Worm (Caenorhabditis elegans) whole organism, L2 larva: Measurements from ENCODE around the gene F46B3.23.

ENCODE experiments used
- R02D3.7 ChIP-seq: fragments of 150-350 bp; optimal IDR thresholded peaks from 2 replicates; lab custom pipeline; 2014; ENCODE audit warnings: missing biosample characterization, missing genetic modification characterization
- ZK546.5 ChIP-seq: sonication (generic microtip); optimal IDR thresholded peaks from 2 replicates; lab custom pipeline; 2017; ENCODE audit warnings: missing biosample characterization, missing genetic modification characterization
- ama-1 ChIP-seq: fragments of 150-350 bp; optimal IDR thresholded peaks from 2 replicates; lab custom pipeline; 2018; ENCODE audit warnings: inconsistent platforms
- blmp-1 ChIP-seq: sonication (generic microtip); optimal IDR thresholded peaks from 2 replicates; lab custom pipeline; 2017; ENCODE audit warnings: missing genetic modification characterization, mild to moderate bottlenecking, missing compliant biosample characterization, antibody characterized with exemption, moderate library complexity; ENCODE audit not compliant: insufficient read depth
- ceh-82 ChIP-seq: fragments of 150-350 bp; optimal IDR thresholded peaks from 2 replicates; lab custom pipeline; 2014; ENCODE audit warnings: missing biosample characterization, missing genetic modification characterization
- fos-1 ChIP-seq: fragments of 150-350 bp; optimal IDR thresholded peaks from 2 replicates; lab custom pipeline; 2014; ENCODE audit warnings: missing biosample characterization, missing genetic modification characterization
- lsy-2 ChIP-seq, 2 experiments: fragments of 150-350 bp in 1 of 2; sonication (generic microtip) in 1 of 2; optimal IDR thresholded peaks; 2 replicates each; lab custom pipeline; 2014 to 2017; ENCODE audit warnings: missing biosample characterization in 2 of 2, missing genetic modification characterization in 2 of 2
- nhr-11 ChIP-seq: fragments of 150-350 bp; optimal IDR thresholded peaks from 2 replicates; lab custom pipeline; 2014; ENCODE audit warnings: missing biosample characterization, missing genetic modification characterization
- nhr-129 ChIP-seq: fragments of 150-350 bp; optimal IDR thresholded peaks from 2 replicates; lab custom pipeline; 2014; ENCODE audit warnings: missing biosample characterization, missing genetic modification characterization
- nhr-237 ChIP-seq: fragments of 150-350 bp; optimal IDR thresholded peaks from 2 replicates; lab custom pipeline; 2014; ENCODE audit warnings: missing biosample characterization, missing genetic modification characterization
- zag-1 ChIP-seq: fragments of 150-350 bp; optimal IDR thresholded peaks from 2 replicates; lab custom pipeline; 2014; ENCODE audit warnings: missing biosample characterization, missing genetic modification characterization

DNA sequence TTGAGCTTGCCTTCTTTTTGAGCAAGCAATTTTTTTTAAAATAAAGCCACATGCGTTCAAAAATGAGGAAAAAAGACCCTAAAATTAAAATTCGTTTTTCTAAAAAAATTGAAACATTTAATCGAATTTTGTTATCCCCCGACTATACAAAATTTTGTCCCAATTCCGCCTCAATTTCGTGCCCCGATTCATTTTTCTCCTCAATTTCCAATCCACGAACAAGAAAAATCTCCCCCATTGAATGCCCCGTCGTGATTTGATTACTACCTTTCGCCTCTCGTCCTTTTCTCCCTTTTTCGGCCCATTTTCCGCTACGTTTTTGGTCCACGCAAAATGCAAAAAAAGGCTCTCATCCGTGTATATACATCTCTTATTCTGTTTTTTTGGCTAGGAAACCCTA lies 45.4 kb upstream of the F46B3.23 start:
- TF ChIP-seq ama-1 (lab: Kevin White, UChicago) (no peak), nhr-237 (tag; lab: Kevin White, UChicago) (no peak), nhr-11 (tag; lab: Kevin White, UChicago) (no peak), blmp-1 (no peak), fos-1 (tag; lab: Kevin White, UChicago) (no peak), ceh-82 (no peak), zag-1 (tag; lab: Kevin White, UChicago) (no peak), R02D3.7 (tag; lab: Kevin White, UChicago) (no peak), nhr-129 (tag; lab: Kevin White, UChicago) (no peak), lsy-2 (tag; optimal IDR thresholded peaks at IDR 0.05; lab: Kevin White, UChicago) (no peak), ZK546.5 (no peak)
